Fruit fly (Drosophila melanogaster): ENCODE measurements around the gene Creld.

Gene Creld

DNA sequence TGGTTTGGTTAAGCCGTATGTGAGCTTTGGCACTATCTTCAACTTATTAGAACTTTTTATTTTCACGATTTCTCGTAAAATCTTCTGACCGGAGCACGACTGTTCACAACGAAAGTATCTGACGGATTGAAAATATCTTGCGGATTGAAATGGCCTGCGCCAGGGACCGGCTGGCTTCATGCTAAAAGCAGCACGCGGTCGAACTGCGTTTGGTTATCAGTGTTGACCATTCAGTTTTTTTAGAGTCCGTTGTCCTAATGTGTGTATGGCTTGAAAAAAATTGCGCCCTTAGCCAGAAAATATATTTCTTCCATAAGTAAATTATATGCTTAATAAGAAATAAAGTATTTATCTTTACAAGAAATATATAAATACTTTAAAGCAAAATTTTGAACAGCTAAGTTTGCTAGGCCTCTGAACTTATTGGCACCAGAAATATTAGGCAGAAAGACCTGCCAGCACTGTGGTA, 14.9 kb upstream of the Creld start, which contains the start of gene net (continued):
- no peak for TF ChIP-seq CG31627 (GFP tag; optimal IDR thresholded peaks at IDR 0.05)
- TF ChIP-seq Sox102F (GFP tag; optimal IDR thresholded peaks at IDR 0.05) = peak; percentile 59
- TF ChIP-seq CG3032 (tag; optimal IDR thresholded peaks at IDR 0.05) = peak; percentile 72
- TF ChIP-seq pdm3 (GFP tag; optimal IDR thresholded peaks at IDR 0.05) = peak; percentile 33
- peak; percentile 65 for TF ChIP-seq dsx (GFP tag; optimal IDR thresholded peaks at IDR 0.05; ENCODE audit: poor library complexity, severe bottlenecking)
- peak; percentile 51 for TF ChIP-seq spab (GFP tag; optimal IDR thresholded peaks at IDR 0.05)
- peak; percentile 60; the same call in 2 of the 3 replicates for TF ChIP-seq CG8119 (GFP tag; IDR thresholded peaks at IDR 0.05)
- peak; percentile 19 for TF ChIP-seq cyc (GFP tag; optimal IDR thresholded peaks at IDR 0.05)

DNA sequence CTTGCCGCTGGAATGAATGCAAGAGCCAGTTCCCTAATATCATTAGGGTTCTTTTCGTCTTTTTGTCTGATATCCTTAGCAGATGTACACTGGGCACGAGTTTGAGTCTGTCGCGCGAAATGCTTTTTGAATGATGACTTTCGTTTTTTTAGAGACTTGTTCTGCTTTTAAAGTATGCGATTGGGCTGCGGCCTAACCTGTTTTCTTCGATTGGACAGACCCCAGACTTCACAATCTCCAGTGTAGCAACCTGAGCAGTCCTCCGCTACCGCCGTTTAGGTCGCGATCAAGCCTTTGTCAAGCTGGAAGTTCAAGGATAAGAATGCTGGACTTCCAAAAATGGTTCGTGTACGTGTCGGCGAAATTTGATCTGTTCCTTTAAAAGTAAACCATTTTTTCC, 13.7 kb upstream of the Creld start:
- TF ChIP-seq CG6276 (GFP tag; optimal IDR thresholded peaks at IDR 0.05) (no peak), fkh (GFP tag; optimal IDR thresholded peaks at IDR 0.05) (no peak), esn (GFP tag; optimal IDR thresholded peaks at IDR 0.05) (peak; percentile 1), Ets21C (GFP tag; optimal IDR thresholded peaks at IDR 0.05) (no peak), dac (GFP tag; optimal IDR thresholded peaks at IDR 0.05) (no peak), Blimp-1 (GFP tag; optimal IDR thresholded peaks at IDR 0.05) (peak; percentile 81), Lpt (GFP tag; optimal IDR thresholded peaks at IDR 0.05) (no peak), CG6854 (GFP tag; optimal IDR thresholded peaks at IDR 0.05) (peak; percentile 8), OdsH (GFP tag; optimal IDR thresholded peaks at IDR 0.05) (no peak)

DNA sequence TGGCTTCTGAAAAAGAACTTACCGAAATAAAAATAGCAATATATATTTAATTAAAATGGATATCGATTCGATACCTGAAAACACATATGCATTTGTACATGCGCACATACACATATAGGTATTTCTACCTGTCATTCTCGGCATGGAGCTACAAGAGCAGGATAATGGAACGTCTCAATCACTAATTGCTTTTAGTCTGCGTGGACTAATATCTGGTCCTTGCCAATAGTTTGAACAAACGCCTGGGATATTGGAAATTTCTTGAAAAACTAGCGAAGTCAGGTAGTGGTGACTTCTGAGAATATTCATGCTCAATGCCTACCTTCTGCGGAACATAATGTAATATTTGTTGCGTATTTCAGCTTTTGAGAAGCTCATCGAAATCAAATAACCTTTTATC, 13.0 kb upstream of the Creld start:
- TF ChIP-seq net (GFP tag; optimal IDR thresholded peaks at IDR 0.05) = no peak
- no peak for TF ChIP-seq CG6276 (GFP tag; optimal IDR thresholded peaks at IDR 0.05)
- peak; percentile 42 for TF ChIP-seq Eip78C (GFP tag)

dm6 chr2L:90081-90480, 12.1 kb upstream of the Creld start:
- no peak for TF ChIP-seq esn (GFP tag; optimal IDR thresholded peaks at IDR 0.05)
- TF ChIP-seq eg (GFP tag; IDR thresholded peaks at IDR 0.05) = no peak
- no peak for TF ChIP-seq CG6854 (GFP tag; optimal IDR thresholded peaks at IDR 0.05)
- no peak for TF ChIP-seq Eip78C (GFP tag)
- no peak for TF ChIP-seq CG6808 (GFP tag; optimal IDR thresholded peaks at IDR 0.05)
- no peak for TF ChIP-seq CG32006 (GFP tag; optimal IDR thresholded peaks at IDR 0.05)
- no peak for TF ChIP-seq CG6163 (GFP tag; IDR thresholded peaks at IDR 0.05)
- TF ChIP-seq net (GFP tag; optimal IDR thresholded peaks at IDR 0.05) = no peak
- no peak for TF ChIP-seq Smox (GFP tag; optimal IDR thresholded peaks at IDR 0.05)
- TF ChIP-seq Hr4 (GFP tag; optimal IDR thresholded peaks at IDR 0.05) = no peak

dm6 chr2L:91333-91732, 10.8 kb upstream of the Creld start:
- TF ChIP-seq Ets21C (GFP tag; optimal IDR thresholded peaks at IDR 0.05) (no peak), fd85E (GFP tag; optimal IDR thresholded peaks at IDR 0.05) (no peak), CG6163 (GFP tag; IDR thresholded peaks at IDR 0.05) (no peak), CG8119 (GFP tag; IDR thresholded peaks at IDR 0.05) (no peak), CG7368 (GFP tag; optimal IDR thresholded peaks at IDR 0.05) (no peak), Eip75B (GFP tag; optimal IDR thresholded peaks at IDR 0.05) (no peak), CG6276 (GFP tag; optimal IDR thresholded peaks at IDR 0.05) (no peak), Ets96B (tag; optimal IDR thresholded peaks at IDR 0.05) (no peak), svp (GFP tag) (no peak), CG15336 (GFP tag; IDR thresholded peaks at IDR 0.05) (no peak), CG11902 (GFP tag; optimal IDR thresholded peaks at IDR 0.05) (no peak), acj6 (GFP tag; optimal IDR thresholded peaks at IDR 0.05) (no peak), Eip78C (GFP tag) (no peak), salr (GFP tag; optimal IDR thresholded peaks at IDR 0.05) (no peak), CG32006 (GFP tag; optimal IDR thresholded peaks at IDR 0.05) (no peak), Sox15 (GFP tag; optimal IDR thresholded peaks at IDR 0.05) (no peak), CG10631 (GFP tag; optimal IDR thresholded peaks at IDR 0.05) (no peak)

All from whole organism, prepupa.